Worm (Caenorhabditis elegans) whole organism, young adult: ENCODE results near the gene cif-1.

ENCODE experiments used
- ccch-3 ChIP-seq: fragments of 200-800 bp; sonication (Bioruptor generic); optimal IDR thresholded peaks from 2 replicates; lab custom pipeline; 2018; ENCODE audit warnings: mild to moderate bottlenecking, missing genetic modification characterization, missing compliant biosample characterization
- hmg-1.2 ChIP-seq: fragments of 200-800 bp; sonication (Bioruptor generic); IDR thresholded peaks from 2 replicates; pipeline ENCODE4 v1.3.6; 2022; ENCODE audit warnings: missing genetic modification reagents, missing genetic modification characterization, missing compliant biosample characterization

DNA sequence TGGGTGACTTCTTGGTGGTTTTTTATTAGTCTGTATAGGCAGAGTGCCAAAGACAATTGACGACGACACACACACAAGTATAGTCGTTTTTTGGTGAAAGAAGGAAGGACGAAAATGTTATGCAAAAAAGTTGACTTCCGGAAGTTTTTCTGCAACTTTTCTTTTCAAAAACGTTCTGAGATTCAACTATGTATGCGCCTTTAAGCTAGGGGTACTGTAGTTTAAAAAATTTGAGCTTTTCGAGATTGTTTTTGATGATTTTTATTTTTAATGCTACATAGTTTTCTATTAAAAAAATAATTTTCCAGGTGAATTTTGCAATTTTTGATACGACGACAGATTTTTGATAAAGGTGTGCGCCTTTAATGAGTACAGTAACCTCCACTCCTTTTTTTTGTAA, 42.7 kb downstream of the cif-1 start:
- no peak for TF ChIP-seq hmg-1.2 (GFP tag; lab: Robert Waterston, UW)
- no peak for TF ChIP-seq ccch-3 (GFP tag; lab: Kevin White, UChicago)
